Fruit fly (Drosophila melanogaster) whole organism, embryonic: ENCODE measurements around the gene CG6149.

Experiments
- Antp ChIP-seq: fragments of 200-800 bp; sonication (Bioruptor generic); optimal IDR thresholded peaks from 3 replicates; lab custom pipeline; 2016; ENCODE audit warnings: missing biosample characterization, missing genetic modification characterization
- Asciz ChIP-seq: fragments of 200-800 bp; sonication (Bioruptor generic); optimal IDR thresholded peaks from 2 replicates; lab custom pipeline; 2017; ENCODE audit warnings: missing biosample characterization, mild to moderate bottlenecking, missing genetic modification characterization, missing genetic modification reagents
- CG10267 ChIP-seq: fragments of 200-800 bp; sonication (Bioruptor generic); optimal IDR thresholded peaks from 2 replicates; lab custom pipeline; 2018; ENCODE audit warnings: missing biosample characterization, mild to moderate bottlenecking, missing genetic modification characterization, moderate library complexity
- CG10366 ChIP-seq: fragments of 200-800 bp; sonication (Bioruptor generic); IDR thresholded peaks from 2 replicates; pipeline ENCODE4 v1.3.6; 2022; ENCODE audit warnings: missing biosample characterization, missing genetic modification characterization
- CG12155 ChIP-seq: fragments of 200-800 bp; sonication (Bioruptor generic); optimal IDR thresholded peaks from 3 replicates; lab custom pipeline; 2016; ENCODE audit warnings: missing biosample characterization, missing genetic modification characterization
- CG12219 ChIP-seq: fragments of 200-800 bp; sonication (Bioruptor generic); optimal IDR thresholded peaks from 3 replicates; lab custom pipeline; 2018; ENCODE audit warnings: missing biosample characterization, mild to moderate bottlenecking, missing genetic modification characterization
- CG14860 ChIP-seq: fragments of 200-800 bp; sonication (Bioruptor generic); IDR thresholded peaks from 3 replicates; pipeline ENCODE4 v1.3.6; 2022; ENCODE audit warnings: missing biosample characterization, missing genetic modification characterization; ENCODE audit not compliant: partially characterized antibody
- CG14965 ChIP-seq: fragments of 200-800 bp; sonication (Bioruptor generic); optimal IDR thresholded peaks from 2 replicates; lab custom pipeline; 2016; ENCODE audit warnings: missing biosample characterization, missing genetic modification characterization, borderline replicate concordance
- CG1529 ChIP-seq: fragments of 200-800 bp; sonication (Bioruptor generic); optimal IDR thresholded peaks from 3 replicates; lab custom pipeline; 2018; ENCODE audit warnings: missing biosample characterization, missing genetic modification characterization
- CG18476 ChIP-seq: fragments of 200-800 bp; sonication (Bioruptor generic); optimal IDR thresholded peaks from 2 replicates; lab custom pipeline; 2016; ENCODE audit warnings: missing biosample characterization, mild to moderate bottlenecking, missing genetic modification characterization
- CG2129 ChIP-seq: fragments of 200-800 bp; sonication (Bioruptor generic); IDR thresholded peaks from 2 replicates; pipeline ENCODE4 v1.3.6; 2022; ENCODE audit warnings: missing biosample characterization, missing genetic modification characterization; ENCODE audit not compliant: partially characterized antibody
- CG2202 ChIP-seq: fragments of 200-800 bp; sonication (Bioruptor generic); optimal IDR thresholded peaks from 2 replicates; lab custom pipeline; 2018; ENCODE audit warnings: missing biosample characterization, mild to moderate bottlenecking, missing genetic modification characterization
- CG31224 ChIP-seq: fragments of 200-800 bp; sonication (Bioruptor generic); IDR thresholded peaks from 2 replicates; pipeline ENCODE4 v1.3.6; 2022; ENCODE audit warnings: missing biosample characterization, missing genetic modification characterization
- CG3847 ChIP-seq: fragments of 200-800 bp; sonication (Bioruptor generic); IDR thresholded peaks from 2 replicates; pipeline ENCODE4 v1.3.6; 2022; ENCODE audit warnings: missing biosample characterization, missing genetic modification characterization
- CG6813 ChIP-seq: fragments of 200-800 bp; sonication (Bioruptor generic); optimal IDR thresholded peaks from 2 replicates; lab custom pipeline; 2017; ENCODE audit warnings: missing biosample characterization, missing genetic modification characterization, mild to moderate bottlenecking, moderate library complexity, missing genetic modification reagents
- CG6854 ChIP-seq: fragments of 200-800 bp; sonication (Bioruptor generic); optimal IDR thresholded peaks from 3 replicates; lab custom pipeline; 2017; ENCODE audit warnings: missing biosample characterization, mild to moderate bottlenecking, missing genetic modification characterization
- CG7839 ChIP-seq: fragments of 200-800 bp; sonication (Bioruptor generic); optimal IDR thresholded peaks from 3 replicates; lab custom pipeline; 2018; ENCODE audit warnings: missing biosample characterization, mild to moderate bottlenecking, missing genetic modification characterization, moderate library complexity
- CG9797 ChIP-seq: fragments of 200-800 bp; sonication (Bioruptor generic); optimal IDR thresholded peaks from 3 replicates; lab custom pipeline; 2018; ENCODE audit warnings: missing biosample characterization, mild to moderate bottlenecking, missing genetic modification characterization
- D ChIP-seq, 2 experiments: fragments of 200-800 bp in 1 of 2; fragments of >200 bp in 1 of 2; sonication (Bioruptor generic) in 1 of 2; optimal IDR thresholded peaks; 2 replicates in 1 of 2; 3 replicates in 1 of 2; lab custom pipeline; 2017; ENCODE audit warnings: mild to moderate bottlenecking in 1 of 2, missing biosample characterization in 1 of 2, missing genetic modification characterization in 1 of 2, missing genetic modification reagents in 1 of 2
- D19A ChIP-seq: fragments of 200-800 bp; optimal IDR thresholded peaks from 3 replicates; lab custom pipeline; 2019; ENCODE audit warnings: missing biosample characterization, mild to moderate bottlenecking, missing genetic modification characterization, moderate library complexity
- Dfd ChIP-seq, 2 experiments: fragments of >200 bp; optimal IDR thresholded peaks; 2 replicates each; lab custom pipeline; 2017; ENCODE audit warnings: missing biosample characterization in 2 of 2, missing genetic modification characterization in 2 of 2
- Dip2 ChIP-seq: fragments of 200-800 bp; sonication (Bioruptor generic); IDR thresholded peaks from 2 replicates; pipeline ENCODE4 v1.3.6; 2022; ENCODE audit warnings: missing biosample characterization, missing genetic modification characterization
- Dp ChIP-seq: fragments of 200-800 bp; sonication (Bioruptor generic); optimal IDR thresholded peaks from 2 replicates; lab custom pipeline; 2018; ENCODE audit warnings: missing biosample characterization, mild to moderate bottlenecking, missing genetic modification characterization, moderate library complexity
- H15 ChIP-seq: fragments of 200-800 bp; sonication (Bioruptor generic); IDR thresholded peaks from 3 replicates; pipeline ENCODE4 v1.3.6; 2022; ENCODE audit warnings: missing biosample characterization, missing genetic modification characterization
- Lim3 ChIP-seq: fragments of 200-800 bp; sonication (Bioruptor generic); IDR thresholded peaks from 2 replicates; pipeline ENCODE4 v1.3.6; 2022; ENCODE audit warnings: missing biosample characterization, missing genetic modification characterization
- Mrtf ChIP-seq: fragments of 200-800 bp; sonication (Bioruptor generic); IDR thresholded peaks from 3 replicates; pipeline ENCODE4 v1.3.6; 2022; ENCODE audit warnings: missing biosample characterization, missing genetic modification characterization
- NC2α ChIP-seq: fragments of 200-800 bp; sonication (Bioruptor generic); optimal IDR thresholded peaks from 2 replicates; lab custom pipeline; 2016; ENCODE audit warnings: missing biosample characterization, missing genetic modification characterization
- Nf-YA ChIP-seq: fragments of 200-800 bp; sonication (Bioruptor generic); IDR thresholded peaks from 2 replicates; pipeline ENCODE4 v1.3.6; 2022; ENCODE audit warnings: missing biosample characterization, missing genetic modification characterization
- Oli ChIP-seq: fragments of 200-800 bp; sonication (Bioruptor generic); optimal IDR thresholded peaks from 2 replicates; lab custom pipeline; 2018; ENCODE audit warnings: missing biosample characterization, mild to moderate bottlenecking, missing genetic modification characterization, moderate library complexity
- Sox100B ChIP-seq: fragments of 200-800 bp; sonication (Bioruptor generic); optimal IDR thresholded peaks from 3 replicates; lab custom pipeline; 2018; ENCODE audit warnings: missing biosample characterization, mild to moderate bottlenecking, missing genetic modification characterization
- Tbp ChIP-seq: fragments of >200 bp; optimal IDR thresholded peaks from 2 replicates; lab custom pipeline; 2018; ENCODE audit warnings: missing biosample characterization, missing genetic modification characterization
- Xrp1 ChIP-seq: fragments of 200-800 bp; sonication (Bioruptor generic); IDR thresholded peaks from 2 replicates; pipeline ENCODE4 v1.3.6; 2022; ENCODE audit warnings: missing biosample characterization, missing genetic modification characterization
- btn ChIP-seq: fragments of 200-800 bp; sonication (Bioruptor generic); optimal IDR thresholded peaks from 2 replicates; lab custom pipeline; 2016; ENCODE audit warnings: missing biosample characterization, missing genetic modification characterization
- cas ChIP-seq: fragments of 200-800 bp; sonication (Bioruptor generic); IDR thresholded peaks from 2 replicates; pipeline ENCODE4 v1.3.6; 2022; ENCODE audit warnings: missing biosample characterization, missing genetic modification characterization
- cwo ChIP-seq: fragments of 200-800 bp; sonication (Bioruptor generic); optimal IDR thresholded peaks from 3 replicates; lab custom pipeline; 2017; ENCODE audit warnings: missing biosample characterization, missing genetic modification characterization, mild to moderate bottlenecking, moderate library complexity, missing genetic modification reagents
- dmrt99B ChIP-seq: fragments of 200-800 bp; sonication (Bioruptor generic); optimal IDR thresholded peaks from 2 replicates; lab custom pipeline; 2018; ENCODE audit warnings: missing biosample characterization, mild to moderate bottlenecking, missing genetic modification characterization, moderate library complexity
- en ChIP-seq: fragments of 200-800 bp; sonication (Bioruptor generic); optimal IDR thresholded peaks from 2 replicates; lab custom pipeline; 2016; ENCODE audit warnings: missing biosample characterization, missing genetic modification characterization
- eve ChIP-seq, 2 experiments: fragments of >200 bp; optimal IDR thresholded peaks; 2 replicates each; lab custom pipeline; 2017; ENCODE audit warnings: missing biosample characterization in 2 of 2, missing genetic modification characterization in 2 of 2
- gfzf ChIP-seq: fragments of 200-800 bp; sonication (Bioruptor generic); optimal IDR thresholded peaks from 2 replicates; lab custom pipeline; 2016; ENCODE audit warnings: missing biosample characterization, mild to moderate bottlenecking, missing genetic modification characterization, moderate library complexity
- gsb-n ChIP-seq: fragments of 200-800 bp; sonication (Bioruptor generic); optimal IDR thresholded peaks from 3 replicates; lab custom pipeline; 2018; ENCODE audit warnings: missing biosample characterization, mild to moderate bottlenecking, missing genetic modification characterization
- lab ChIP-seq: fragments of 200-800 bp; sonication (Bioruptor generic); optimal IDR thresholded peaks from 3 replicates; lab custom pipeline; 2017; ENCODE audit warnings: missing biosample characterization, missing genetic modification characterization, mild to moderate bottlenecking, moderate library complexity, missing genetic modification reagents
- lmd ChIP-seq: fragments of 200-800 bp; sonication (Bioruptor generic); IDR thresholded peaks from 2 replicates; pipeline ENCODE4 v1.3.6; 2022; ENCODE audit warnings: missing biosample characterization, missing genetic modification characterization
- luna ChIP-seq: fragments of 200-800 bp; sonication (Bioruptor generic); optimal IDR thresholded peaks from 2 replicates; lab custom pipeline; 2016; ENCODE audit warnings: missing biosample characterization, missing genetic modification characterization
- mirr ChIP-seq: fragments of 200-800 bp; sonication (Bioruptor generic); optimal IDR thresholded peaks from 3 replicates; lab custom pipeline; 2018; ENCODE audit warnings: missing biosample characterization, mild to moderate bottlenecking, missing genetic modification characterization
- odd ChIP-seq: fragments of 200-800 bp; sonication (Bioruptor generic); optimal IDR thresholded peaks from 2 replicates; lab custom pipeline; 2017; ENCODE audit warnings: missing biosample characterization, mild to moderate bottlenecking, missing genetic modification characterization
- ro ChIP-seq: fragments of 200-800 bp; sonication (Bioruptor generic); IDR thresholded peaks from 2 replicates; pipeline ENCODE4 v1.3.6; 2022; ENCODE audit warnings: missing biosample characterization, missing genetic modification characterization
- shn ChIP-seq: fragments of 200-800 bp; sonication (Bioruptor generic); optimal IDR thresholded peaks from 3 replicates; lab custom pipeline; 2016; ENCODE audit warnings: missing biosample characterization, missing genetic modification characterization
- toy ChIP-seq: fragments of 200-800 bp; sonication (Bioruptor generic); IDR thresholded peaks from 2 replicates; pipeline ENCODE4 v1.3.6; 2022; ENCODE audit warnings: missing biosample characterization, missing genetic modification characterization

Gene CG6149

dm6 chr3L:11410505-11410904, 24.8 kb downstream of the CG6149 start (continued):
- no peak for TF ChIP-seq Oli (tag; lab: Kevin White, UChicago)
- TF ChIP-seq dmrt99B (tag; lab: Kevin White, UChicago) = peak; percentile 2
- TF ChIP-seq CG10267 (tag; lab: Kevin White, UChicago) = no peak
- no peak for TF ChIP-seq CG12155 (GFP tag; lab: Kevin White, UChicago)
- no peak for TF ChIP-seq Dip2 (GFP tag; lab: Robert Waterston, UW)
- no peak for TF ChIP-seq CG31224 (GFP tag; lab: Robert Waterston, UW)
- TF ChIP-seq H15 (GFP tag; lab: Robert Waterston, UW) = no peak
- no peak for TF ChIP-seq NC2α (GFP tag; lab: Kevin White, UChicago)
- no peak for TF ChIP-seq eve (GFP tag; optimal IDR thresholded peaks at IDR 0.05; lab: Kevin White, UChicago)
- TF ChIP-seq lab (GFP tag; lab: Kevin White, UChicago) = peak; percentile 10
- TF ChIP-seq Mrtf (GFP tag; lab: Robert Waterston, UW) = no peak
- TF ChIP-seq gsb-n (tag; lab: Kevin White, UChicago) = no peak
- peak; percentile 24 for TF ChIP-seq CG7839 (tag; lab: Kevin White, UChicago)
- TF ChIP-seq Asciz (GFP tag; lab: Kevin White, UChicago) = peak; percentile 17
- no peak for TF ChIP-seq CG3847 (GFP tag; lab: Robert Waterston, UW)
- TF ChIP-seq Tbp (GFP tag; lab: Kevin White, UChicago) = no peak
- no peak for TF ChIP-seq D (optimal IDR thresholded peaks at IDR 0.05; lab: Kevin White, UChicago)
- no peak for TF ChIP-seq D (GFP tag; optimal IDR thresholded peaks at IDR 0.05; lab: Kevin White, UChicago)

- peak; percentile 56 for TF ChIP-seq Sox100B
- no peak for TF ChIP-seq odd
- no peak for TF ChIP-seq CG10366
- peak; percentile 50 for TF ChIP-seq Antp (GFP tag; lab: Kevin White, UChicago)
- no peak for TF ChIP-seq Dp (GFP tag; lab: Kevin White, UChicago)
- no peak for TF ChIP-seq CG12219 (GFP tag; lab: Kevin White, UChicago)
- no peak for TF ChIP-seq CG1529 (GFP tag; lab: Kevin White, UChicago)
- TF ChIP-seq CG14860 (GFP tag; lab: Robert Waterston, UW) = no peak
- no peak for TF ChIP-seq cwo (GFP tag; lab: Kevin White, UChicago)
- peak; percentile 23 for TF ChIP-seq D19A
- no peak for TF ChIP-seq Lim3 (GFP tag; lab: Robert Waterston, UW)
- no peak for TF ChIP-seq cas (GFP tag; lab: Robert Waterston, UW)
- TF ChIP-seq shn (GFP tag; lab: Kevin White, UChicago) = no peak
- no peak for TF ChIP-seq mirr (GFP tag; lab: Kevin White, UChicago)
- no peak for TF ChIP-seq CG9797 (GFP tag; lab: Kevin White, UChicago)
- no peak for TF ChIP-seq CG6854 (GFP tag; lab: Kevin White, UChicago)
- TF ChIP-seq Nf-YA (GFP tag; lab: Robert Waterston, UW) = no peak
- peak; percentile 29; the same call in 1 of the 2 replicates for TF ChIP-seq lmd
- peak; percentile 10 for TF ChIP-seq CG14965 (GFP tag; lab: Kevin White, UChicago)
- no peak for TF ChIP-seq luna
- TF ChIP-seq CG18476 (GFP tag; lab: Kevin White, UChicago) = peak; percentile 17
- TF ChIP-seq ro (GFP tag; lab: Robert Waterston, UW) = no peak
- TF ChIP-seq toy = no peak
- no peak for TF ChIP-seq CG6813
- TF ChIP-seq CG2129 (GFP tag; lab: Robert Waterston, UW) = no peak
- TF ChIP-seq gfzf = no peak
- peak; percentile 56 for TF ChIP-seq Xrp1 (GFP tag; lab: Robert Waterston, UW)
- TF ChIP-seq Dfd (GFP tag; optimal IDR thresholded peaks at IDR 0.05; lab: Kevin White, UChicago) = no peak
- TF ChIP-seq CG2202 = no peak
- peak; percentile 10 for TF ChIP-seq btn
- TF ChIP-seq en = no peak
These were observed 26.8 kb downstream of the CG6149 start for dm6 chr3L:11408282-11409047.
